Fruit fly (Drosophila melanogaster) whole organism, embryonic: ENCODE results near the gene MTF-1.

Experiments
- Abd-B ChIP-seq: fragments of 200-800 bp; sonication (Bioruptor generic); optimal IDR thresholded peaks from 2 replicates; lab custom pipeline; 2018; ENCODE audit warnings: missing biosample characterization, mild to moderate bottlenecking, missing genetic modification characterization, moderate library complexity
- Adf1 ChIP-seq: fragments of 200-800 bp; sonication (Bioruptor generic); IDR thresholded peaks from 2 replicates; pipeline ENCODE4 v1.3.6; 2022; ENCODE audit warnings: missing biosample characterization, missing genetic modification characterization
- Asciz ChIP-seq: fragments of 200-800 bp; sonication (Bioruptor generic); optimal IDR thresholded peaks from 2 replicates; lab custom pipeline; 2017; ENCODE audit warnings: missing biosample characterization, mild to moderate bottlenecking, missing genetic modification characterization, missing genetic modification reagents
- C15 ChIP-seq: fragments of 200-800 bp; sonication (Bioruptor generic); IDR thresholded peaks from 3 replicates; pipeline ENCODE4 v1.3.6; 2022; ENCODE audit warnings: missing biosample characterization, missing genetic modification characterization
- CG11456 ChIP-seq: fragments of 200-800 bp; sonication (Bioruptor generic); IDR thresholded peaks from 3 replicates; pipeline ENCODE4 v1.3.6; 2022; ENCODE audit warnings: missing biosample characterization, missing genetic modification characterization
- CG13424 ChIP-seq: fragments of 200-800 bp; sonication (Bioruptor generic); optimal IDR thresholded peaks from 2 replicates; lab custom pipeline; 2019; ENCODE audit warnings: missing biosample characterization, mild to moderate bottlenecking, missing genetic modification characterization, moderate library complexity
- CG14014 ChIP-seq: fragments of 200-800 bp; sonication (Bioruptor generic); IDR thresholded peaks from 2 replicates; pipeline ENCODE4 v1.3.6; 2022; ENCODE audit warnings: missing biosample characterization, missing genetic modification characterization
- CG16815 ChIP-seq: fragments of 200-800 bp; sonication (Bioruptor generic); optimal IDR thresholded peaks from 3 replicates; lab custom pipeline; 2017; ENCODE audit warnings: missing biosample characterization, mild to moderate bottlenecking, missing genetic modification characterization
- CG17385 ChIP-seq: fragments of 200-800 bp; sonication (Bioruptor generic); optimal IDR thresholded peaks from 3 replicates; lab custom pipeline; 2018; ENCODE audit warnings: missing biosample characterization, mild to moderate bottlenecking, missing genetic modification characterization
- CG17912 ChIP-seq: fragments of 200-800 bp; sonication (Bioruptor generic); optimal IDR thresholded peaks from 2 replicates; lab custom pipeline; 2018; ENCODE audit warnings: missing biosample characterization, mild to moderate bottlenecking, missing genetic modification characterization
- CG31224 ChIP-seq: fragments of 200-800 bp; sonication (Bioruptor generic); IDR thresholded peaks from 2 replicates; pipeline ENCODE4 v1.3.6; 2022; ENCODE audit warnings: missing biosample characterization, missing genetic modification characterization
- CG34376 ChIP-seq: fragments of 200-800 bp; sonication (Bioruptor generic); optimal IDR thresholded peaks from 2 replicates; lab custom pipeline; 2018; ENCODE audit warnings: missing biosample characterization, mild to moderate bottlenecking, missing genetic modification characterization
- CG9437 ChIP-seq: fragments of 200-800 bp; sonication (Bioruptor generic); optimal IDR thresholded peaks from 2 replicates; lab custom pipeline; 2018; ENCODE audit warnings: missing biosample characterization, mild to moderate bottlenecking, missing genetic modification characterization
- CG9876 ChIP-seq: fragments of 200-800 bp; sonication (Bioruptor generic); optimal IDR thresholded peaks from 2 replicates; lab custom pipeline; 2016; ENCODE audit warnings: missing biosample characterization, missing genetic modification characterization
- CHES-1-like ChIP-seq: fragments of 200-800 bp; sonication (Bioruptor generic); optimal IDR thresholded peaks from 2 replicates; lab custom pipeline; 2016; ENCODE audit warnings: missing biosample characterization, missing genetic modification characterization
- CTCF ChIP-seq: fragments of 200-800 bp; sonication (Bioruptor generic); optimal IDR thresholded peaks from 2 replicates; lab custom pipeline; 2017; ENCODE audit warnings: missing biosample characterization, mild to moderate bottlenecking, missing genetic modification characterization, moderate library complexity
- Dp ChIP-seq: fragments of 200-800 bp; sonication (Bioruptor generic); optimal IDR thresholded peaks from 2 replicates; lab custom pipeline; 2018; ENCODE audit warnings: missing biosample characterization, mild to moderate bottlenecking, missing genetic modification characterization, moderate library complexity
- Ets65A ChIP-seq: fragments of 200-800 bp; sonication (Bioruptor generic); peaks from one replicate; lab custom pipeline; 2016; ENCODE audit warnings: missing biosample characterization, missing genetic modification characterization
- Ets97D ChIP-seq: fragments of 200-800 bp; sonication (Bioruptor generic); optimal IDR thresholded peaks from 3 replicates; lab custom pipeline; 2016; ENCODE audit warnings: missing biosample characterization, missing genetic modification characterization
- Hr78 ChIP-seq, 2 experiments: fragments of 200-800 bp in 1 of 2; fragments of >200 bp in 1 of 2; sonication (Bioruptor generic) in 1 of 2; optimal IDR thresholded peaks; 2 replicates each; lab custom pipeline; 2017 to 2019; ENCODE audit warnings: missing biosample characterization in 2 of 2, missing genetic modification characterization in 2 of 2, mild to moderate bottlenecking in 1 of 2, moderate library complexity in 1 of 2
- Mad ChIP-seq: fragments of 200-800 bp; sonication (Bioruptor generic); optimal IDR thresholded peaks from 2 replicates; lab custom pipeline; 2016; ENCODE audit warnings: missing biosample characterization, missing genetic modification characterization
- Med ChIP-seq: fragments of 200-800 bp; sonication (Bioruptor generic); peaks from one replicate; lab custom pipeline; 2016; ENCODE audit warnings: missing biosample characterization, missing genetic modification characterization, mild to moderate bottlenecking, inconsistent platforms, moderate library complexity
- Sin3A ChIP-seq: fragments of >200 bp; optimal IDR thresholded peaks from 2 replicates; lab custom pipeline; 2018
- Usf ChIP-seq: fragments of 200-800 bp; sonication (Bioruptor generic); optimal IDR thresholded peaks from 2 replicates; lab custom pipeline; 2017; ENCODE audit warnings: missing genotype, missing biosample characterization, missing genetic modification characterization
- Vsx1 ChIP-seq: fragments of 200-800 bp; sonication (Bioruptor generic); optimal IDR thresholded peaks from 2 replicates; lab custom pipeline; 2017; ENCODE audit warnings: missing biosample characterization, mild to moderate bottlenecking, missing genetic modification characterization, missing genetic modification reagents
- cg ChIP-seq: fragments of 200-800 bp; sonication (Bioruptor generic); optimal IDR thresholded peaks from 3 replicates; lab custom pipeline; 2019; ENCODE audit warnings: missing biosample characterization, mild to moderate bottlenecking, missing genetic modification characterization, moderate library complexity
- crp ChIP-seq, 2 experiments: fragments of 200-800 bp; sonication (Bioruptor generic); optimal IDR thresholded peaks; 2 replicates in 1 of 2; 3 replicates in 1 of 2; lab custom pipeline; 2017; ENCODE audit warnings: missing biosample characterization in 2 of 2, missing genetic modification characterization in 2 of 2, mild to moderate bottlenecking in 1 of 2, moderate library complexity in 1 of 2
- exex ChIP-seq: fragments of 200-800 bp; sonication (Bioruptor generic); optimal IDR thresholded peaks from 4 replicates; lab custom pipeline; 2018; ENCODE audit warnings: missing biosample characterization, mild to moderate bottlenecking, missing genetic modification characterization, moderate library complexity
- fd64A ChIP-seq: fragments of 200-800 bp; sonication (Bioruptor generic); optimal IDR thresholded peaks from 3 replicates; lab custom pipeline; 2018; ENCODE audit warnings: missing biosample characterization, mild to moderate bottlenecking, missing genetic modification characterization
- kni ChIP-seq: fragments of 200-800 bp; sonication (Bioruptor generic); optimal IDR thresholded peaks from 3 replicates; lab custom pipeline; 2017; ENCODE audit warnings: mild to moderate bottlenecking, missing biosample characterization, missing genetic modification reagents, missing genetic modification characterization
- run ChIP-seq: fragments of 200-800 bp; sonication (Bioruptor generic); optimal IDR thresholded peaks from 3 replicates; lab custom pipeline; 2018; ENCODE audit warnings: missing biosample characterization, mild to moderate bottlenecking, missing genetic modification characterization
- sens ChIP-seq: fragments of 200-800 bp; sonication (Bioruptor generic); peaks from one replicate; lab custom pipeline; 2016; ENCODE audit warnings: missing biosample characterization, missing genetic modification characterization
- seq ChIP-seq: fragments of 200-800 bp; sonication (Bioruptor generic); IDR thresholded peaks from 2 replicates; pipeline ENCODE4 v1.3.6; 2022; ENCODE audit warnings: missing biosample characterization, missing genetic modification characterization
- slbo ChIP-seq: fragments of 200-800 bp; sonication (Bioruptor generic); IDR thresholded peaks from 2 replicates; pipeline ENCODE4 v1.3.6; 2022; ENCODE audit warnings: missing biosample characterization, missing genetic modification characterization
- trem ChIP-seq: fragments of 200-800 bp; optimal IDR thresholded peaks from 3 replicates; lab custom pipeline; 2019; ENCODE audit warnings: missing biosample characterization, mild to moderate bottlenecking, missing genetic modification characterization, moderate library complexity
- twi ChIP-seq: fragments of 200-800 bp; optimal IDR thresholded peaks from 2 replicates; lab custom pipeline; 2019; ENCODE audit warnings: missing biosample characterization, mild to moderate bottlenecking, missing genetic modification characterization, moderate library complexity
- vvl ChIP-seq: fragments of 200-800 bp; sonication (Bioruptor generic); IDR thresholded peaks from 2 replicates; pipeline ENCODE4 v1.3.6; 2022; ENCODE audit warnings: missing biosample characterization, missing genetic modification characterization
- zen ChIP-seq: fragments of 200-800 bp; sonication (Bioruptor generic); optimal IDR thresholded peaks from 3 replicates; lab custom pipeline; 2018; ENCODE audit warnings: missing biosample characterization, mild to moderate bottlenecking, missing genetic modification characterization, moderate library complexity

Gene MTF-1

dm6 chr3L:9383345-9384075 is 46.6 kb upstream of the MTF-1 start, which contains the start of gene Hsp27 (continued):
- TF ChIP-seq Ets97D (GFP tag; lab: Kevin White, UChicago) (peak; percentile 90), Ets65A (GFP tag; lab: Kevin White, UChicago) (peak; percentile 98), zen (tag; lab: Kevin White, UChicago) (peak; percentile 97), Dp (peak; percentile 32), C15 (GFP tag; lab: Robert Waterston, UW) (peak; percentile 96)

DNA sequence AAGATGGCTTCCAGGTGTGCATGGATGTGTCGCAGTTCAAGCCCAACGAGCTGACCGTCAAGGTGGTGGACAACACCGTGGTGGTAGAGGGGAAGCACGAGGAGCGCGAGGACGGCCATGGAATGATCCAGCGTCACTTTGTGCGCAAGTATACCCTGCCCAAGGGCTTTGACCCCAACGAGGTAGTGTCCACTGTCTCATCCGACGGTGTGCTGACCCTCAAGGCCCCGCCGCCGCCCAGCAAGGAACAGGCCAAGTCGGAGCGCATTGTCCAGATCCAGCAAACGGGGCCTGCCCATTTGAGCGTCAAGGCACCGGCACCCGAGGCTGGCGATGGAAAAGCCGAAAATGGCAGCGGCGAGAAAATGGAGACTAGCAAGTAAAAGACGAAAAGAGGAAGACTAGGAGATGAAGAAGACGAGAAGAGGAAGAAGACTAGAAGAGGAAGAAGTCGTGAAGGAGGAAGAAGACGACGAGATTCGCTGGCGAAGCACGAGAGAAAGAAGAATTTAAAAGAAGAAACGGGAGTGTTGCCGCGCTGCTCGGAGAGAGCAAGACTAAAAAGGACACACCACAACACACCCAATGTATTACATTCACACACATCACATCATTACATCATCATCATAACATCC is 45.5 kb upstream of the MTF-1 start:
- 0 out of 2 replicates have a peak, but pooled peaks have one; percentile 16 for TF ChIP-seq slbo
- TF ChIP-seq CG14014 (GFP tag; lab: Robert Waterston, UW) = no peak
- TF ChIP-seq CG17385 (GFP tag; lab: Kevin White, UChicago) = peak; percentile 59
- TF ChIP-seq Asciz = no peak
- TF ChIP-seq CG9437 (GFP tag; lab: Kevin White, UChicago) = no peak
- peak; percentile 44 for TF ChIP-seq Med (GFP tag; lab: Kevin White, UChicago)
- TF ChIP-seq kni = peak; percentile 53
- 0 out of 2 replicates have a peak, but pooled peaks have one; percentile 9 for TF ChIP-seq vvl
- TF ChIP-seq Usf = no peak

DNA sequence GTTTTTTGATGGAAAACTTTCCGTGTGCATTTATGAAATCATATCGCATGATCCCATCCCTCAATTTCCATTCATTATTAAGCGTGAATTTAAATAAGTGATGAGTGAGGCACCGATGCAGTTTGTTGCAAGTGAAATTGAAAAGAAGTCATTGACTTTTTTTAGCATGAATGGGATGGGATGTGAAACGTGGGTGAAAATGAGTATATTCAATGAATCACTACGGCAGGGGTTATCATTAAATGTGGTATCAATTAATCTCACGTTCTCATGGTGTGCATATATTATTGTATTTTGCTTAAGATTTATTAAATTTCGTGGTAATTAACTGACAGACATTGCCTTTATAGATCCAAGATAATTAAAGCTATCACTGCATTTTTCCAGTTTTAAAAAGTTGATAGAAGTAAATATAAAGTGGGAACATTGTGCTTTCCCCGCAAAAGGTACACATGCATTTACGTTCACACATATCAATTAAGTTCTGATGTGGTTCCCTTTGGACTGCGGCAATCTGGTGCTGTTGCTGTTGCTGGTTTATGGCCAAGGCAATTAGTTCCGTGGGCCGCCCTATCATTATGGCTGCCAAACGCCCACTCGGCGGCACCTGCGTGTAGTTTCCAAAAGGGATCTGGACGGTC is 38.7 kb upstream of the MTF-1 start:
- TF ChIP-seq CG17912 (GFP tag; lab: Kevin White, UChicago) = no peak
- TF ChIP-seq exex (tag; lab: Kevin White, UChicago) = peak; percentile 19
- no peak for TF ChIP-seq CG14014 (GFP tag; lab: Robert Waterston, UW)
- TF ChIP-seq Mad (GFP tag; lab: Kevin White, UChicago) = no peak
- TF ChIP-seq CG31224 (GFP tag; lab: Robert Waterston, UW) = no peak
- peak; percentile 62 for TF ChIP-seq sens (GFP tag; lab: Kevin White, UChicago)
- TF ChIP-seq trem (tag; lab: Kevin White, UChicago) = no peak
- TF ChIP-seq, all 482 proteins: peak for 2

dm6 chr3L:9396038-9396437 is 34.1 kb upstream of the MTF-1 start:
- TF ChIP-seq CG34376 (GFP tag; lab: Kevin White, UChicago) (peak; percentile 18), Hr78 (GFP tag; optimal IDR thresholded peaks at IDR 0.05; lab: Kevin White, UChicago) (no peak), Sin3A (lab: Kevin White, UChicago) (no peak), run (tag; lab: Kevin White, UChicago) (no peak), fd64A (GFP tag; lab: Kevin White, UChicago) (no peak), cg (no peak), Vsx1 (peak; percentile 38), twi (tag; lab: Kevin White, UChicago) (no peak), CG13424 (tag; lab: Kevin White, UChicago) (no peak), CG16815 (GFP tag; lab: Kevin White, UChicago) (no peak), CTCF (GFP tag; lab: Kevin White, UChicago) (no peak), Abd-B (GFP tag; lab: Kevin White, UChicago) (no peak), crp (GFP tag; optimal IDR thresholded peaks at IDR 0.05; lab: Kevin White, UChicago) (no peak), CG9876 (GFP tag; lab: Kevin White, UChicago) (no peak), CHES-1-like (GFP tag; lab: Kevin White, UChicago) (no peak), seq (GFP tag; lab: Robert Waterston, UW) (no peak), CG11456 (GFP tag; lab: Robert Waterston, UW) (no peak), Adf1 (GFP tag; lab: Robert Waterston, UW) (no peak), exex (tag; lab: Kevin White, UChicago) (peak; percentile 82)
